Worm (Caenorhabditis elegans) whole organism, L2 larva: ENCODE data around the gene dot-1.2.
A peak's percentile ranks its signal among the peaks of the same experiment; 100 is the strongest.

Source experiments
- C34F6.9 ChIP-seq: fragments of 150-350 bp; optimal IDR thresholded peaks from 2 replicates; lab custom pipeline; 2014; ENCODE audit warnings: missing biosample characterization, missing genetic modification characterization
- F13H6.1 ChIP-seq: sonication (generic microtip); optimal IDR thresholded peaks from 2 replicates; lab custom pipeline; 2016; ENCODE audit warnings: missing genetic modification characterization, missing compliant biosample characterization
- R02D3.7 ChIP-seq: fragments of 150-350 bp; optimal IDR thresholded peaks from 2 replicates; lab custom pipeline; 2014; ENCODE audit warnings: missing biosample characterization, missing genetic modification characterization
- blmp-1 ChIP-seq: sonication (generic microtip); optimal IDR thresholded peaks from 2 replicates; lab custom pipeline; 2017; ENCODE audit warnings: missing genetic modification characterization, mild to moderate bottlenecking, missing compliant biosample characterization, antibody characterized with exemption, moderate library complexity; ENCODE audit not compliant: insufficient read depth
- ceh-16 ChIP-seq: fragments of 150-350 bp; optimal IDR thresholded peaks from 2 replicates; lab custom pipeline; 2014; ENCODE audit warnings: missing biosample characterization, missing genetic modification characterization
- ceh-82 ChIP-seq: fragments of 150-350 bp; optimal IDR thresholded peaks from 2 replicates; lab custom pipeline; 2014; ENCODE audit warnings: missing biosample characterization, missing genetic modification characterization
- crh-2 ChIP-seq: sonication (generic microtip); optimal IDR thresholded peaks from 2 replicates; lab custom pipeline; 2017; ENCODE audit warnings: missing biosample characterization, missing genetic modification characterization
- dmd-4 ChIP-seq: sonication (generic microtip); optimal IDR thresholded peaks from 2 replicates; lab custom pipeline; 2017; ENCODE audit warnings: missing biosample characterization, missing genetic modification characterization
- elt-1 ChIP-seq: fragments of 150-350 bp; optimal IDR thresholded peaks from 2 replicates; lab custom pipeline; 2014; ENCODE audit warnings: missing biosample characterization, missing genetic modification characterization
- elt-3 ChIP-seq: sonication (generic microtip); optimal IDR thresholded peaks from 2 replicates; lab custom pipeline; 2017; ENCODE audit warnings: missing biosample characterization, missing genetic modification characterization
- fos-1 ChIP-seq: fragments of 150-350 bp; optimal IDR thresholded peaks from 2 replicates; lab custom pipeline; 2014; ENCODE audit warnings: missing biosample characterization, missing genetic modification characterization
- gmeb-1 ChIP-seq: fragments of 150-350 bp; optimal IDR thresholded peaks from 2 replicates; lab custom pipeline; 2014; ENCODE audit warnings: missing biosample characterization, missing genetic modification characterization
- lin-11 ChIP-seq: fragments of 150-350 bp; sonication (generic microtip); optimal IDR thresholded peaks from 2 replicates; lab custom pipeline; 2014; ENCODE audit warnings: missing biosample characterization, missing genetic modification characterization, inconsistent platforms, mixed read lengths
- lin-13 ChIP-seq: fragments of 150-350 bp; optimal IDR thresholded peaks from 2 replicates; lab custom pipeline; 2014; ENCODE audit warnings: missing biosample characterization, missing genetic modification reagents, missing genetic modification characterization
- lin-39 ChIP-seq: fragments of 150-350 bp; optimal IDR thresholded peaks from 2 replicates; lab custom pipeline; 2014; ENCODE audit warnings: missing biosample characterization, missing genetic modification reagents, missing genetic modification characterization
- lsy-2 ChIP-seq, 2 experiments: fragments of 150-350 bp in 1 of 2; sonication (generic microtip) in 1 of 2; optimal IDR thresholded peaks; 2 replicates each; lab custom pipeline; 2014 to 2017; ENCODE audit warnings: missing biosample characterization in 2 of 2, missing genetic modification characterization in 2 of 2
- mab-5 ChIP-seq: fragments of 150-350 bp; optimal IDR thresholded peaks from 2 replicates; lab custom pipeline; 2014; ENCODE audit warnings: missing biosample characterization, missing genetic modification characterization
- mbf-1 ChIP-seq: sonication (generic microtip); optimal IDR thresholded peaks from 2 replicates; lab custom pipeline; 2017; ENCODE audit warnings: missing biosample characterization, missing genetic modification characterization
- mdl-1 ChIP-seq, 2 experiments: fragments of 150-350 bp in 1 of 2; sonication (generic microtip) in 1 of 2; optimal IDR thresholded peaks; 2 replicates each; lab custom pipeline; 2017; ENCODE audit warnings: missing biosample characterization in 2 of 2, missing genetic modification characterization in 2 of 2
- nhr-10 ChIP-seq: sonication (generic microtip); optimal IDR thresholded peaks from 2 replicates; lab custom pipeline; 2017; ENCODE audit warnings: missing biosample characterization, missing genetic modification characterization
- nhr-11 ChIP-seq: fragments of 150-350 bp; optimal IDR thresholded peaks from 2 replicates; lab custom pipeline; 2014; ENCODE audit warnings: missing biosample characterization, missing genetic modification characterization
- nhr-12 ChIP-seq: fragments of 150-350 bp; optimal IDR thresholded peaks from 2 replicates; lab custom pipeline; 2014; ENCODE audit warnings: missing biosample characterization, missing genetic modification characterization
- nhr-21 ChIP-seq: fragments of 150-350 bp; optimal IDR thresholded peaks from 2 replicates; lab custom pipeline; 2014; ENCODE audit warnings: missing biosample characterization, missing genetic modification characterization
- nhr-23 ChIP-seq: fragments of 150-350 bp; optimal IDR thresholded peaks from 2 replicates; lab custom pipeline; 2014; ENCODE audit warnings: missing biosample characterization, missing genetic modification reagents, missing genetic modification characterization
- nhr-237 ChIP-seq: fragments of 150-350 bp; optimal IDR thresholded peaks from 2 replicates; lab custom pipeline; 2014; ENCODE audit warnings: missing biosample characterization, missing genetic modification characterization
- nhr-77 ChIP-seq: fragments of 150-350 bp; optimal IDR thresholded peaks from 2 replicates; lab custom pipeline; 2014; ENCODE audit warnings: missing biosample characterization, missing genetic modification characterization
- sem-4 ChIP-seq: fragments of 150-350 bp; optimal IDR thresholded peaks from 2 replicates; lab custom pipeline; 2014; ENCODE audit warnings: missing biosample characterization, missing genetic modification reagents, missing genetic modification characterization
- sma-3 ChIP-seq: sonication (generic microtip); optimal IDR thresholded peaks from 2 replicates; lab custom pipeline; 2016; ENCODE audit warnings: missing genetic modification reagents, missing genetic modification characterization, missing compliant biosample characterization
- sma-9 ChIP-seq, 2 experiments: fragments of 150-350 bp in 1 of 2; sonication (generic microtip) in 1 of 2; optimal IDR thresholded peaks; 2 replicates each; lab custom pipeline; 2014 to 2016; ENCODE audit warnings: missing genetic modification characterization in 2 of 2, mild to moderate bottlenecking in 1 of 2, missing biosample characterization in 1 of 2, missing compliant biosample characterization in 1 of 2, missing genetic modification reagents in 1 of 2, moderate library complexity in 1 of 2
- snpc-4 ChIP-seq: fragments of 150-350 bp; optimal IDR thresholded peaks from 2 replicates; lab custom pipeline; 2014; ENCODE audit warnings: missing biosample characterization, missing genetic modification characterization
- unc-39 ChIP-seq: fragments of 150-350 bp; optimal IDR thresholded peaks from 2 replicates; lab custom pipeline; 2014; ENCODE audit warnings: missing biosample characterization, missing genetic modification characterization
- unc-55 ChIP-seq: fragments of 150-350 bp; sonication (generic microtip); optimal IDR thresholded peaks from 3 replicates; lab custom pipeline; 2014; ENCODE audit warnings: missing biosample characterization, missing genetic modification reagents, missing genetic modification characterization
- zag-1 ChIP-seq: fragments of 150-350 bp; optimal IDR thresholded peaks from 2 replicates; lab custom pipeline; 2014; ENCODE audit warnings: missing biosample characterization, missing genetic modification characterization

dot-1.2 gene

ce11 chrX:11854903-11855302 lies 14.3 kb downstream of the dot-1.2 start, which contains the start of gene F54F7.8:
TSS of gene F54F7.8 (minus strand) at chrX:11855003.
- TF ChIP-seq nhr-237 (tag; lab: Kevin White, UChicago) (no peak), nhr-77 (tag; lab: Kevin White, UChicago) (no peak), nhr-10 (tag; lab: Kevin White, UChicago) (no peak), gmeb-1 (tag; lab: Kevin White, UChicago) (no peak), nhr-23 (tag; lab: Kevin White, UChicago) (no peak), mdl-1 (tag; optimal IDR thresholded peaks at IDR 0.05; lab: Kevin White, UChicago) (no peak), lin-13 (GFP tag; lab: Kevin White, UChicago) (no peak), lin-39 (tag; lab: Kevin White, UChicago) (no peak), ceh-82 (no peak), F13H6.1 (tag; lab: Kevin White, UChicago) (no peak), zag-1 (no peak), sma-9 (GFP tag; optimal IDR thresholded peaks at IDR 0.05; lab: Kevin White, UChicago) (no peak), sma-9 (tag; optimal IDR thresholded peaks at IDR 0.05; lab: Kevin White, UChicago) (no peak), lin-11 (tag; lab: Kevin White, UChicago) (no peak), nhr-21 (tag; lab: Kevin White, UChicago) (no peak)

ce11 chrX:11854432-11854831 lies 14.7 kb downstream of the dot-1.2 start:
- no peak for TF ChIP-seq lsy-2 (tag; optimal IDR thresholded peaks at IDR 0.05; lab: Kevin White, UChicago)
- TF ChIP-seq fos-1 (tag; lab: Kevin White, UChicago) = peak; percentile 21

- TF ChIP-seq crh-2 (tag; lab: Kevin White, UChicago) = no peak
These were observed 16.7 kb downstream of the dot-1.2 start, which contains the start of gene xtr-1 for ce11 chrX:11852494-11852893. TSS of gene xtr-1 (plus strand) at chrX:11852794.

- TF ChIP-seq mbf-1 (no peak), nhr-21 (tag; lab: Kevin White, UChicago) (no peak), unc-39 (tag; lab: Kevin White, UChicago) (no peak), sma-3 (GFP tag; lab: Kevin White, UChicago) (no peak), R02D3.7 (tag; lab: Kevin White, UChicago) (no peak), sem-4 (tag; lab: Kevin White, UChicago) (no peak), mab-5 (tag; lab: Kevin White, UChicago) (no peak), lin-13 (GFP tag; lab: Kevin White, UChicago) (no peak), C34F6.9 (tag; lab: Kevin White, UChicago) (no peak), lin-11 (tag; lab: Kevin White, UChicago) (no peak), nhr-11 (tag; lab: Kevin White, UChicago) (no peak), gmeb-1 (tag; lab: Kevin White, UChicago) (no peak), unc-55 (no peak), elt-3 (tag; lab: Kevin White, UChicago) (no peak), nhr-10 (tag; lab: Kevin White, UChicago) (no peak), F13H6.1 (tag; lab: Kevin White, UChicago) (no peak), elt-1 (tag; lab: Kevin White, UChicago) (no peak), snpc-4 (tag; lab: Kevin White, UChicago) (no peak)
- TF ChIP-seq, all 48 proteins: peak for 0
These were observed 18.6 kb downstream of the dot-1.2 start, which contains the start of gene F54F7.14 for ce11 chrX:11850572-11850971. TSS of gene F54F7.14 (plus strand) at chrX:11850872.

DNA sequence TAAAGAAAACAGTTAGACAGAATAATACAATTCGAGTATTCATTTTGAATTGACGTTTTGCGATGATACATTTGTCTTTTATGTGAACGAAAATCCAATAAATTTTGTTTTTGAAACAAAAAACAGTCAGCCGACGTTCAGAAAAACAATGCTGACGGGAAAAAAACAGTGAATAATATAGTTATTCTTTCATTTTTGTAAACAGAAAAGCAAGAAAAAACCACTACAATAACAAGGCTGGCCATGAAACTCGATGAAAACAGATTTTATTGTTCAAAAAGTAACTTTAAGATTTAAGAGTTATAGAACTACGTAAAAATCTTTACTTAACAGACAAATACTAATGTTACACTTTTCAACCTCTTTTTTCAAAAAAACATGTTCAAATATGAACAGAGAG lies 19.1 kb downstream of the dot-1.2 start, which contains the start of gene F54F7.3:
TSS of gene F54F7.3 (minus strand) at position 101 of the 400 bp plus-strand sequence.
- TF ChIP-seq dmd-4 (tag; lab: Kevin White, UChicago) = no peak
- no peak for TF ChIP-seq ceh-82
- no peak for TF ChIP-seq C34F6.9 (tag; lab: Kevin White, UChicago)
- no peak for TF ChIP-seq crh-2 (tag; lab: Kevin White, UChicago)
- TF ChIP-seq sem-4 (tag; lab: Kevin White, UChicago) = no peak
- no peak for TF ChIP-seq ceh-16 (tag; lab: Kevin White, UChicago)
- no peak for TF ChIP-seq sma-3 (GFP tag; lab: Kevin White, UChicago)
- TF ChIP-seq R02D3.7 (tag; lab: Kevin White, UChicago) = no peak
- no peak for TF ChIP-seq mab-5 (tag; lab: Kevin White, UChicago)
- no peak for TF ChIP-seq lin-13 (GFP tag; lab: Kevin White, UChicago)
- TF ChIP-seq nhr-12 (tag; lab: Kevin White, UChicago) = no peak
- no peak for TF ChIP-seq gmeb-1 (tag; lab: Kevin White, UChicago)
- no peak for TF ChIP-seq zag-1
- TF ChIP-seq lsy-2 (tag; optimal IDR thresholded peaks at IDR 0.05; lab: Kevin White, UChicago) = no peak
- TF ChIP-seq mbf-1 = no peak
- no peak for TF ChIP-seq blmp-1 (tag; lab: Kevin White, UChicago)
- TF ChIP-seq unc-55 = no peak
- TF ChIP-seq fos-1 (tag; lab: Kevin White, UChicago) = no peak
- no peak for TF ChIP-seq mdl-1 (tag; optimal IDR thresholded peaks at IDR 0.05; lab: Kevin White, UChicago)
- no peak for TF ChIP-seq lin-39 (tag; lab: Kevin White, UChicago)
